Worm (Caenorhabditis elegans): ENCODE measurements around the gene F13A2.1.
A peak's percentile ranks its signal among the peaks of the same experiment; 100 is the strongest.

The F13A2.1 gene

DNA sequence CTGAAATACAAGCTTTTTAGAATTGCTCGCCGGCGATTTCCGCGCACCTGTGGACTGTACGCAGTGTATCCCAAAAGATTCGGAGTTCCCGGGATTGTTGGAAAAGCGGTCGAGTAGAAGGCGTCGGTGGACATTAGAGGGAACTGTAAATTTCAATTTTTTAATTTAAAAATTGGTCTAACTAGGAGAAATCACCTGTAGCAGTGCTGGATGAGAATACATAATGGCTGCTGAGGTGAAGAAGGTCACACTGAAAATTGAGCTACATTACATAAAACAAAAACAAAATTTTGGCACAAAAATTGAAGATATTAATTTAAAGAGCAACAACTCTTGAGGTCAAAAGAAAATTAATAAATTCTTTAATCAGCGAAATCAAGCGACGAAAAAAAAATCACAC, 7.6 kb downstream of the F13A2.1 start, which contains the start of gene neg-1 (continued):
- peak; percentile 28; the same call in 1 of the 2 replicates for TF ChIP-seq Y79H2A.3 (GFP tag; conservative IDR thresholded peaks at IDR 0.05)

DNA sequence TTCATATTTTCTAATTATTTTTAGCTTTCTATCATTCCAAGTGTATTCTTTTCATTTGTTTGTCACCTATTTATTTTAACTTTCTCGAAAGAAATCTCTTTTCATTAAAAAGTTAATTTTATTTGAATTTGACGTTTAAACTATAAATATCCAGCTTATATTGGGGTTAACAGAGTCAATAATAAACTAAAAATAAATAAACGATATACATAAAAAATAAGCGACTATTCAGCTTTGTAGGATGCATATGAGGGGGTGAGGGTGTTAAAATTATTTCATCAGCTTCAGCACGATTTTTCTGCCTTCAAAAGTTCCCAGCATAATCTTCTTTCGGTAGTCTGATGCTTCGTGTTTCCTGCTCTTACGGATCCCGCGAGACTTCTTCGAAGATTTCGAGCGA, 8.5 kb downstream of the F13A2.1 start:
- TF ChIP-seq die-1 (tag; optimal IDR thresholded peaks at IDR 0.05), result no peak
- TF ChIP-seq ztf-22 (GFP tag; optimal IDR thresholded peaks at IDR 0.05), result no peak
- TF ChIP-seq F55B11.4 (tag; optimal IDR thresholded peaks at IDR 0.05; ENCODE audit: borderline replicate concordance, insufficient read depth), result no peak
- TF ChIP-seq mes-4 (tag; optimal IDR thresholded peaks at IDR 0.05), result no peak
- TF ChIP-seq atf-7 (tag; optimal IDR thresholded peaks at IDR 0.05), result no peak
- TF ChIP-seq hrde-1 (tag; optimal IDR thresholded peaks at IDR 0.05; ENCODE audit: borderline replicate concordance), result peak; percentile 15
- TF ChIP-seq mcd-1 (GFP tag; IDR thresholded peaks at IDR 0.05), result no peak
- TF ChIP-seq B0261.1 (tag; optimal IDR thresholded peaks at IDR 0.05), result no peak
- no peak for TF ChIP-seq snpc-1.1 (tag; optimal IDR thresholded peaks at IDR 0.05; ENCODE audit: insufficient read depth)
- TF ChIP-seq xnd-1 (tag; optimal IDR thresholded peaks at IDR 0.05), result no peak
- TF ChIP-seq rec-8 (tag; optimal IDR thresholded peaks at IDR 0.05), result peak in 1 of 2 experiments; percentile 24
- no peak for TF ChIP-seq chd-7 (tag; optimal IDR thresholded peaks at IDR 0.05)
- TF ChIP-seq F49E8.2 (tag; optimal IDR thresholded peaks at IDR 0.05; ENCODE audit: insufficient read depth), result peak; percentile 23
- no peak for TF ChIP-seq ztf-26 (tag; optimal IDR thresholded peaks at IDR 0.05)
- no peak for TF ChIP-seq cebp-2 (GFP tag; IDR thresholded peaks at IDR 0.05)
- TF ChIP-seq hsf-1 (GFP tag; IDR thresholded peaks at IDR 0.05), result no peak
- TF ChIP-seq ztf-3 (GFP tag; optimal IDR thresholded peaks at IDR 0.05), result no peak
- TF ChIP-seq ceh-58 (GFP tag; IDR thresholded peaks at IDR 0.05), result no peak
- peak; percentile 35 for TF ChIP-seq athp-1 (tag; optimal IDR thresholded peaks at IDR 0.05)
- no peak for TF ChIP-seq let-607 (tag; optimal IDR thresholded peaks at IDR 0.05)
- TF ChIP-seq F22D6.2 (tag; optimal IDR thresholded peaks at IDR 0.05), result no peak
- TF ChIP-seq gei-17 (GFP tag; optimal IDR thresholded peaks at IDR 0.05), result no peak
- 0 out of 2 replicates have a peak, but pooled peaks have one; percentile 44 for TF ChIP-seq ekl-4 (GFP tag; IDR thresholded peaks at IDR 0.05)
- no peak for TF ChIP-seq nfya-1 (tag; optimal IDR thresholded peaks at IDR 0.05; ENCODE audit: borderline replicate concordance, insufficient read depth)
- TF ChIP-seq cebp-1 (GFP tag; IDR thresholded peaks at IDR 0.05), result no peak
- peak; percentile 14 for TF ChIP-seq cebp-1 (tag; optimal IDR thresholded peaks at IDR 0.05)
- TF ChIP-seq sea-2 (GFP tag; IDR thresholded peaks at IDR 0.05), result no peak
- TF ChIP-seq hlh-26 (GFP tag; conservative IDR thresholded peaks at IDR 0.05), result no peak
- TF ChIP-seq Y53G8AR.9 (GFP tag; conservative IDR thresholded peaks at IDR 0.05), result no peak
- TF ChIP-seq aptf-2 (GFP tag; conservative IDR thresholded peaks at IDR 0.05), result no peak
- TF ChIP-seq attf-5 (GFP tag; optimal IDR thresholded peaks at IDR 0.05), result no peak
- no peak for TF ChIP-seq Y53F4B.3 (GFP tag; IDR thresholded peaks at IDR 0.05)
- no peak for TF ChIP-seq rpc-1 (optimal IDR thresholded peaks at IDR 0.05)
- no peak for TF ChIP-seq rpc-1 (tag; optimal IDR thresholded peaks at IDR 0.05)
- no peak for TF ChIP-seq C06A6.2 (GFP tag; conservative IDR thresholded peaks at IDR 0.05)
- 0 out of 2 replicates have a peak, but pooled peaks have one; percentile 14 for TF ChIP-seq madf-8 (GFP tag; conservative IDR thresholded peaks at IDR 0.05)
- no peak for TF ChIP-seq ZK185.1 (tag; optimal IDR thresholded peaks at IDR 0.05; ENCODE audit: poor library complexity, severe bottlenecking)
- no peak for TF ChIP-seq F23B12.7 (tag; optimal IDR thresholded peaks at IDR 0.05; ENCODE audit: insufficient read depth)
- no peak for TF ChIP-seq nhr-80 (tag; optimal IDR thresholded peaks at IDR 0.05)
- TF ChIP-seq ceh-40 (GFP tag; IDR thresholded peaks at IDR 0.05), result no peak
- TF ChIP-seq attf-6 (GFP tag; IDR thresholded peaks at IDR 0.05), result no peak
- no peak for TF ChIP-seq bed-2 (GFP tag; IDR thresholded peaks at IDR 0.05)
- no peak for TF ChIP-seq madf-10 (tag; optimal IDR thresholded peaks at IDR 0.05)
- TF ChIP-seq Y56A3A.18 (GFP tag; IDR thresholded peaks at IDR 0.05), result no peak
- TF ChIP-seq F52B5.7 (tag; optimal IDR thresholded peaks at IDR 0.05), result no peak
- TF ChIP-seq ztf-28 (GFP tag; IDR thresholded peaks at IDR 0.05), result no peak

Data from whole organism, young adult.